Worm (Caenorhabditis elegans) whole organism, mixed stage, embryonic: ENCODE data around the gene B0286.1.

Experiments used
- blmp-1 ChIP-seq: fragments of 150-350 bp; optimal IDR thresholded peaks from 2 replicates; lab custom pipeline; 2014; ENCODE audit warnings: missing biosample characterization, missing genetic modification characterization
- ceh-83 ChIP-seq: fragments of 200-800 bp; sonication (Bioruptor generic); optimal IDR thresholded peaks from 2 replicates; lab custom pipeline; 2018; ENCODE audit warnings: mild to moderate bottlenecking, missing genetic modification characterization, missing compliant biosample characterization
- nhr-28 ChIP-seq: fragments of 150-350 bp; optimal IDR thresholded peaks from 2 replicates; lab custom pipeline; 2014; ENCODE audit warnings: missing biosample characterization, missing genetic modification characterization
- nhr-76 ChIP-seq: sonication (generic microtip); optimal IDR thresholded peaks from 2 replicates; lab custom pipeline; 2017; ENCODE audit warnings: missing biosample characterization, missing genetic modification characterization
- pha-4 ChIP-seq: fragments of 150-350 bp; optimal IDR thresholded peaks from 2 replicates; lab custom pipeline; 2018; ENCODE audit warnings: missing biosample characterization, missing genetic modification reagents, missing genetic modification characterization
- unc-39 ChIP-seq: fragments of 150-350 bp; optimal IDR thresholded peaks from 2 replicates; lab custom pipeline; 2014; ENCODE audit warnings: missing biosample characterization, missing genetic modification characterization
- unc-62 ChIP-seq: fragments of 150-350 bp; optimal IDR thresholded peaks from 2 replicates; lab custom pipeline; 2014; ENCODE audit warnings: missing biosample characterization, missing genetic modification reagents, missing genetic modification characterization

ce11 chrII:4369715-4370114 is 8.6 kb upstream of the B0286.1 start:
- TF ChIP-seq blmp-1 (tag; lab: Kevin White, UChicago) (no peak), unc-39 (tag; lab: Kevin White, UChicago) (no peak), ceh-83 (GFP tag; lab: Kevin White, UChicago) (no peak), pha-4 (tag; lab: Kevin White, UChicago) (no peak), nhr-76 (tag; lab: Kevin White, UChicago) (no peak), nhr-28 (tag; lab: Kevin White, UChicago) (no peak), unc-62 (GFP tag; lab: Kevin White, UChicago) (no peak)
